Fruit fly (Drosophila melanogaster): Measurements from ENCODE around the gene jumu.
"Not testable (repeated sequence)": the region's sequence is repeated elsewhere in the genome, so short reads cannot be mapped to it uniquely, and the experiment has no call there.

jumu gene

DNA sequence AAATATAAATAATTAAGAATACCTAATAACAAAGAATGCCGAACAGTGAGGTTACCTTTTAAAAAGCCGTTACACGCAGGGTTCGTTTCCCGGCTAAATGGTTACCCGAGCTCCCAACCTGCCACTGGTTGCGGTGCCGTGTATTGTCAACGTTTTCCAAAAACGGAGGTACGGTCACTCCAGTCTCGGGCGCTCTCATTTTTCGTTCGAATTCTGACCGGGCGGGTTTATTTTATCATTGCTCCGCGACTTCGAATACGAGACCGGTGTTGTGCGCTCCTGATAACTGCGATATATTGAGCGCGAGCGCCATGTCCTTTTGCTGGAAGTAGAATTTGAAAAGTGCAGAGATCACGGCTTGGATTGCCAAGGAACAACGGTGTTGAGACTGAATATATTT, at the start of gene jumu:
Gene jumu (plus strand): TSS at position 196 of the 400 bp plus-strand sequence.
- TF ChIP-seq CG17801 (GFP tag; optimal IDR thresholded peaks at IDR 0.05; ENCODE audit: partially characterized antibody): no peak

dm6 chr3R:10311076-10311744, 38.8 kb upstream of the jumu start, which contains the start of gene CG6293:
Gene CG6293, minus strand, starts transcription at chr3R:10311613.
- peak; percentile 72 for TF ChIP-seq CG17801 (GFP tag; optimal IDR thresholded peaks at IDR 0.05; ENCODE audit: partially characterized antibody)

DNA sequence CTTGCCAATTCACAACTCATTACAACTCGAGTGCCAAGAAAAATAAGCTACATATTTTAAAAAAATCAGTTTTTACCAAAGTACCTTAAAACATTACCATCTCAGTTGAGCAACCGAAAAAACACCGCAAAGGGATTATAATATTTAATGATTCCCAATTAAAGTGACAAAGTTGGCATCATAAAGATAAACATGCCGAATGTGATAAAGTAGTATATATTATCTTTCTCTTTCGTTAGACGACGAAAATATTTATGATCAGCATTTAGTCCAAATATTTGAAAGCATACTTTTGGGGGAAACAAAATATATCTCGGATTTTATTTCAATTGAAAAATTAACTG, 38.3 kb upstream of the jumu start:
- TF ChIP-seq CG17801 (GFP tag; optimal IDR thresholded peaks at IDR 0.05; ENCODE audit: partially characterized antibody): peak; percentile 30

DNA sequence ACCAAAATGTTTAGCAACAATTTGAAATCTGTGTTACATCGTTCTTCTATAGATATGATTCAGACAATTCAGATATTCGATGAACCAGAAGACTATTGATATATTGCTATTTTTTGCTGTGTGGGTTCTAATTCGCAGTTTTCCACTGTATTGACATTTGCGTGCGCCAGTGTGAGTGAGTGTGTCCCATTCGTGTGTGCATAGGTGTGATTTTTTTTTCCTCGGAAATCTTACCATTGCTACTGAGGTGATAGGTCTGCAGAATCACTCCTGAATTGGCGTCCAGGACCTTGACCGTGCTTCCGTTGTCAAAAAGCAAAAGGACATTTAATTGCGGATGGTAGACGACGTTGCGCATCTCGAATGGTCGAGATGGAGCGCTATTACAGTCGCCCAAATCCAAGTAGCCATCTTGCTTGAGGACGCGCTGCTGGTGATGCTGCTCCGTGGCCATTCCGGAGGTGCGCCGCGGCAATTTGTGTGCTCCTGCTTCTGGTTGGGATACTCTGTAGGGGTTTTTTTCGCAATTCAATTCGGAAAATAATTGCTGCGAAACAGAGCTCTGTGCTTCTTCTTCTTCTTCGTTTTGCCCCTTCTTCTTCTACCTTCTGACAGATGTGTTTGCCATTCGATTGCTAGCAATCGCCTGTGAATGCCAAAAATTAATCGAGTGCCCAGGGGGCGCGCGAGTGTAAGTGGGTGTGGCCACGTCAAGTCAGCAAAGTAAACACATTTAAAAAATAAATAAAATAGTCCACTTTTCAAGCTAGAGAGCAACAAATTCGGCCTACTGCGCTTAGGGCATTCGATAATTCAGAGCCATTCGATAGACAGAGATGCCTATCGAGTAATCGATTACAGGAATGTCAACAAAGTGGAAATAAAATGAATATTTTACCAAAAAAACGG, 19.0 kb upstream of the jumu start, which contains the start of the genes Bruce and CG12818:
Gene Bruce (minus strand): TSS at position 620 of the 909 bp plus-strand sequence.
Gene CG12818 (plus strand): TSS at position 848 of the 909 bp plus-strand sequence.
- TF ChIP-seq CG17801 (GFP tag; optimal IDR thresholded peaks at IDR 0.05; ENCODE audit: partially characterized antibody): peak; percentile 35

DNA sequence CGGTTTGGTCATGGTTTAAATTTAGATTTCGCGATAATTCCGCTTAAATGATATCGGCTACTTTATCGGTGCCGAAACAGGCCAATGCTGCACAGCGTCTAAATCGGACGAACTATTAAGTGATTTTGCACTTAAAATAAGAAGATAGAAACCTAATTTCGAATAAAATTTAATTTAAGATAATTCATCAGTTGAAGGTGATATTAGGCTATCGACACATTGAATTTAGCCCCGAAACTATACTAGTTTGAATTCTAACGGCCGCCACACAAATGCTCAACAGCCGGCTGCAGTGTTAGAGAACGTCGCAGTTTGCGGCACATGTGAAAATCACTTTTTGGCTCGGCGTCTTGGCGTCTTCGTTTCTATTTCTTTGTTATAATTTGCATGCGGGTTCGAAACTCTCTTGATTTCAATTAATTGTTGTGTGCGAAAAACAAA, 17.1 kb upstream of the jumu start, which contains the start of gene sle:
Gene sle (plus strand): TSS at position 293 of the 441 bp plus-strand sequence.
- peak; percentile 57 for TF ChIP-seq CG17801 (GFP tag; optimal IDR thresholded peaks at IDR 0.05; ENCODE audit: partially characterized antibody)

- TF ChIP-seq CG17801 (GFP tag; optimal IDR thresholded peaks at IDR 0.05; ENCODE audit: partially characterized antibody): not testable (repeated sequence)
Observed at dm6 chr3R:10338042-10338441, 11.9 kb upstream of the jumu start, which contains the start of gene CG12592. Gene CG12592, plus strand, starts transcription at chr3R:10338342.

DNA sequence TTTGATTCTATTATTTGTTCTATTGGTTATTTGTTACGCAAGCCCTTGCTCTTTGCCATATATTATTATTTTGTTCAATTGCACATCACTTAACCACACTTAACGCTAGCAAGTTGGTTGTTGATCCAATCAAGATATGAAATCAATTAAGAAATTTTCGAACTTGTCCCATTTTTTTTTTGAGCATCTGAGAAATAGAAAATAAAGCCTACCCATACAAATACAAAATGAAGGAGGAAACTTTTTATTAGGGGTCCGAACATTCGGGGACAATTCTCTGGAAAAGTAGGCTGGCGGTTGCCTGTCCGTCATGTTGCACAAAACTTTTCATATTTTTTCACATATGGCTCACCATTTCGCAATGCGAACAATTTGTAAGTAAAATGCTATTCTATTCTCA, 9.3 kb upstream of the jumu start, which contains the start of gene CG18545:
Gene CG18545 (plus strand): TSS at position 301 of the 400 bp plus-strand sequence.
- TF ChIP-seq CG17801 (GFP tag; optimal IDR thresholded peaks at IDR 0.05; ENCODE audit: partially characterized antibody): not testable (repeated sequence)

DNA sequence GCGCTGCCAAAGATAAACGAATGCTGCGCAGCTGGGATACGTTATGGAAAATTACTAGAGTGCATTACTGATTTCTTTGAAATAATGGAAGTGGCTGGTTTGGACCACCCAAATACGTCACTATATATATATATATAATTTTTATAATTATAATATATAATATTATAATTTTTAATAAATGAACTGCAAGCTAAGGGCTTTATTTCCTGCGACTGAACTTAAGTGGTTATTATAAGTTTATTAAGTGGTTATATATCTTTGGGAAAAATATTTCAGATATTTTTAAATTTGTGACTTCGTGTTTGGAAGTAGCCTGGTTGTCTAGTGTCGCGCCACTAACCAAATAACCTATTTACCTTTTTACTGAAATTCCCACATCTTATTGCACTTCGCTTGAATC, 1.5 kb upstream of the jumu start, which contains the start of gene CG31406:
Gene CG31406 (plus strand): TSS at position 301 of the 400 bp plus-strand sequence.
- TF ChIP-seq CG17801 (GFP tag; optimal IDR thresholded peaks at IDR 0.05; ENCODE audit: partially characterized antibody): not testable (repeated sequence)

dm6 chr3R:10350741-10351629, 1.0 kb downstream of the jumu start:
- TF ChIP-seq CG17801 (GFP tag; optimal IDR thresholded peaks at IDR 0.05; ENCODE audit: partially characterized antibody): peak; percentile 85

DNA sequence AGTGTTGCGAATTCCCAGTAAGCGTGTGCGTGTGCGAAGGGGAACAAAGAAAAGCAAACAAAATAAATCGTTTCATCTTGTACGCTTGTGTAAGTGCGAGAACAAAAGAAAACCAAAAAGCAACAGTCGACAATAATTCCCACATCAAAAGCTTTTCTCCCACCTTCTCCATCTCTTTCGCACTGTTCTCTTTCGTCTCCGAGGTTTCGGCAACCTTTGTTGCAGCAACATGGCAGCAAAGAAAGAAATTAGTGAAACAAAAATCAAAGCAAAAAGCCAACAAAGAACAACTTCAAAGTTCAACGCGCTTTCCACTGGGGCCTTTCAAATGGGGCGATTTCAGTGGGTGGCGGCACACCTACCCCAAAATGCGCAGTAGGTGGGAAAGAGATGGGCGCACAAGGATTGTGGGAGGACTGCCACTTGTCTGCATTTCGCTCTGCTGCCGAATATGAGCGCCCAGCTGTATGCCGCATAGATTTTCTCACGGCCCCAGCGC, 2.0 kb downstream of the jumu start:
- TF ChIP-seq CG17801 (GFP tag; optimal IDR thresholded peaks at IDR 0.05; ENCODE audit: partially characterized antibody): peak; percentile 96

DNA sequence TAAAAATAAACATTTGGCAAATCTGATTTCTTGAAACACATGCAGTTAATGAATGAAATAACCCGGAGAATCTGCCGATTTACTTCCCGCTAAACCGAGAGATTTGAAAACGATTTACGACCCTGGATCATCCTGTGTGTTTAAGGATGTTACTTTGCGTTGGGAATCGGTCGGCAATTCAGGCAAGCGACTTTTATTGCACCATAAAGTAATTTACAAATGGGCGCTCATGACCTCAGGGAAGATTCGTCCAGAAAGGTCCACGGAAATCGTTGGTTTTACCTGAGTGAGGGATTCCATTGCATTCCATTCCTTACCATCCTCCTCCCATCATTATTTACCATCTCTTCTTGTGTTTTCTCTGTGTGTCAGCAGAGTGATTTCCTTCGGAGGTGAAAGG, 2.9 kb downstream of the jumu start:
- no peak for TF ChIP-seq CG17801 (GFP tag; optimal IDR thresholded peaks at IDR 0.05; ENCODE audit: partially characterized antibody)

dm6 chr3R:10353932-10354703, 4.1 kb downstream of the jumu start:
- TF ChIP-seq CG17801 (GFP tag; optimal IDR thresholded peaks at IDR 0.05; ENCODE audit: partially characterized antibody): no peak

- no peak for TF ChIP-seq CG17801 (GFP tag; optimal IDR thresholded peaks at IDR 0.05; ENCODE audit: partially characterized antibody)
Observed at dm6 chr3R:10355840-10356562, 6.0 kb downstream of the jumu start.
